Worm (Caenorhabditis elegans): Measurements from ENCODE around the gene rpl-12.

- TF ChIP-seq sptf-2 (GFP tag; optimal IDR thresholded peaks at IDR 0.05), result no peak
- TF ChIP-seq lag-1 (GFP tag; IDR thresholded peaks at IDR 0.05), result no peak
- no peak for TF ChIP-seq mes-4 (tag; optimal IDR thresholded peaks at IDR 0.05)
- TF ChIP-seq unc-130 (GFP tag; optimal IDR thresholded peaks at IDR 0.05), result no peak
- no peak for TF ChIP-seq C17E4.6 (GFP tag; IDR thresholded peaks at IDR 0.05)
- no peak for TF ChIP-seq Y67H2A.10 (GFP tag; conservative IDR thresholded peaks at IDR 0.05)
- TF ChIP-seq F39B2.1 (GFP tag; IDR thresholded peaks at IDR 0.05), result no peak
- no peak for TF ChIP-seq somi-1 (GFP tag; optimal IDR thresholded peaks at IDR 0.05)
- TF ChIP-seq let-526 (GFP tag; IDR thresholded peaks at IDR 0.05), result no peak
- TF ChIP-seq F52B5.7 (tag; optimal IDR thresholded peaks at IDR 0.05), result no peak
- no peak for TF ChIP-seq him-1 (tag; optimal IDR thresholded peaks at IDR 0.05)
- TF ChIP-seq ceh-58 (GFP tag; IDR thresholded peaks at IDR 0.05), result no peak
- TF ChIP-seq egl-44 (GFP tag; IDR thresholded peaks at IDR 0.05), result no peak
- no peak for TF ChIP-seq die-1 (tag; optimal IDR thresholded peaks at IDR 0.05)
Measured at ce11 chrIV:13282778-13283177, 42.3 kb upstream of the rpl-12 start, which contains the start of gene cpsf-3.
